Worm (Caenorhabditis elegans): ENCODE measurements around the gene Y102A5C.2.
"Not testable (repeated sequence)": the region's sequence is repeated elsewhere in the genome, so short reads cannot be mapped to it uniquely, and the experiment has no call there.

Gene Y102A5C.2

DNA sequence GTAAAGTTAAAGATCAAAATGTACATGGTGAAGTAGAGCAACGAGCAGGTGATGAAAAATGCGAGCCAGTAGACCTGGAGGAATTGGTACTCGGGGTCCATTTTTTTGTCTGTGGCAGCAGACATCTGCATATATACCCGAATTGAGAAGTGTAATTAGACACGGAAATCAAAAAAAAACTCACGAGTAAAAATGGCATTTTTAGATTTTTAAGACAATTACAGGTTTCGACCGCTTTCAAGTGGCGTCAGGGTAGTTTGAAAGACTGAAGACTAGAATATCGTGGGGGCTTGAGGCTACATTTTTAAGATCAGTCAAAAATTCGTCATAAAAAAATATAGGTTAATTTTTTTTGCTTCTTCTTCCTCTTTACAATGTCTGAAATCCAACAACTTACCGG, 15.8 kb upstream of the Y102A5C.2 start, which contains the start of gene srd-68:
TSS of gene srd-68 (minus strand) at position 101 of the 400 bp plus-strand sequence.
- TF ChIP-seq W03F9.2 (tag; optimal IDR thresholded peaks at IDR 0.05), result no peak
- TF ChIP-seq dao-5 (tag; optimal IDR thresholded peaks at IDR 0.05), result no peak
- TF ChIP-seq him-1 (tag; optimal IDR thresholded peaks at IDR 0.05), result no peak

DNA sequence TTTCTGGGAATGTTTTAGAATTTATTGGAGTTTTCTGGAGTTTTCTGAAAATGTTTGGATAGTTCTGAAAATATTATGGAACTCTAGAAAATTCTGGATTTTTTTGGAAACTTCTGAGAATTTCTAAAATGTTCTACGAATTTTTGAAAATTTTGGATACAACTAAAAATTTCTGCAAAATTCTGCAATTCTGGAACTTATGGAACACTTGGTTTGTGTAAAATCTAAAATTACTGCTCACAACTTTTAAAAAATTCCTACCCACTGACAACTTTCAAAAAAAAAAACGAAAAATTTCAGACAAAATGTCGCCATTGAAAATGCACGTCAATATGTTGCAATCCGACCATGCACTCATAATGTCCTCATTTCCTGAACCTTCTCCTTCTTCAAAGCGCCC, 13.9 kb upstream of the Y102A5C.2 start, which contains the start of gene nhr-262:
TSS of gene nhr-262 (plus strand) at position 301 of the 400 bp plus-strand sequence.
- TF ChIP-seq dao-5 (tag; optimal IDR thresholded peaks at IDR 0.05) (no peak), W03F9.2 (tag; optimal IDR thresholded peaks at IDR 0.05) (no peak), him-1 (tag; optimal IDR thresholded peaks at IDR 0.05) (no peak)

DNA sequence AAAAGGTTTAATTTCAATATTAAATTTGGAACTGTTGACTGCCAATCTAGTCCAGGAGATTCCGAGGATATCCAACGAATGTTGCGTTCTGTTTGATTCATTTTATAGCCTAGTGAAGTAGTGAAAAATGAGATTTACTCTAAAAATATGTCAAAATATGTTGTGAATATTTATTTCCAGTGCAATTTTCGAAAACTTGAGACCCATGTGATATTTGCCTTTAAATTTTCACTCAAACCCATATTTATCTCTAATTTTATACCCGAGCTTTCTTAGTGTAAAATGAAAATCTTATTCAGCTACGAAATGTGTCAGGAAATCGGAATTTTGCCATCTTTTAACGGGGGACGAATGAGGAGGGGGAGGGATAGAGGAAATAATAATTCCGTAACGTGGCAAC, 8.7 kb upstream of the Y102A5C.2 start, which contains the start of gene F09C6.16:
TSS of gene F09C6.16 (minus strand) at position 101 of the 400 bp plus-strand sequence.
- TF ChIP-seq W03F9.2 (tag; optimal IDR thresholded peaks at IDR 0.05), result no peak
- no peak for TF ChIP-seq dao-5 (tag; optimal IDR thresholded peaks at IDR 0.05)

DNA sequence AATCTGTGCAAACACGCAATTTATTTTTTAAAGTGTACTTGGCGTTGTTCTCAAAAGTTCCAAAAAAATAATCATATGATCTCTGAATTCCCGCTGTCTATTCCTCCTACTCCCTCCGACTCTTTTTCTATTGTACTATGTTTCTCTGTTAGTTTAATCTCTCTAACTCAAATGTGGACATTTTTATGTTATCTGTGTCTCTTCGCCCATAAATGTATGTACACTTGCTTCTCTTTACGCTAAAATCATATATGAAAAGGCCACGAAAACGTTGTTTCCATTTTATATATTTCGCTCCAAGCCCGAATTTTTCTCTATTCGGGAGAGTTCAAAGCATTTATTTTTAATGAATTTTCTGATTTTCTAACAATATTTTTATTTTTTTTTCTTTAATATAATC, 7.7 kb upstream of the Y102A5C.2 start:
- TF ChIP-seq him-1 (tag; optimal IDR thresholded peaks at IDR 0.05), result no peak
- TF ChIP-seq W03F9.2 (tag; optimal IDR thresholded peaks at IDR 0.05), result no peak
- TF ChIP-seq dao-5 (tag; optimal IDR thresholded peaks at IDR 0.05), result no peak

DNA sequence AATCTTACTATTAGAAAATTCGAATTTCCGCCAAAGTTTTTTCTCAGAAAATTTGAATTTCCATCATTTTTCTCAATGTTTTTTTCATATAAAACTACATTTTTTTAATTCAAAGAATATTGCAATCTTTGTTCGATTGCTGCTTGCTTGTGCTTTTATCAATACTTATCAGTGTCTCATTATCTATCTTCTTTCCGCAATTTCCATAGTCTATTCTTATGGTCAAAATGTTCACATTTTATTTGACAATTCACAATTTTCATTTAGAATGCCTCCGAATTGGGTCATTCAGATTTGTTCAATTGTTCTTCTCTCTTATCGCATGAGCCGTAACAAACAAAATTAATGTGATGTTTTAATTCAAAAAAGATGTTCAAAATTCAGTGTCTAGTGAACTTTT, 7.2 kb upstream of the Y102A5C.2 start:
- TF ChIP-seq W03F9.2 (tag; optimal IDR thresholded peaks at IDR 0.05) (no peak), him-1 (tag; optimal IDR thresholded peaks at IDR 0.05) (no peak), dao-5 (tag; optimal IDR thresholded peaks at IDR 0.05) (no peak)

DNA sequence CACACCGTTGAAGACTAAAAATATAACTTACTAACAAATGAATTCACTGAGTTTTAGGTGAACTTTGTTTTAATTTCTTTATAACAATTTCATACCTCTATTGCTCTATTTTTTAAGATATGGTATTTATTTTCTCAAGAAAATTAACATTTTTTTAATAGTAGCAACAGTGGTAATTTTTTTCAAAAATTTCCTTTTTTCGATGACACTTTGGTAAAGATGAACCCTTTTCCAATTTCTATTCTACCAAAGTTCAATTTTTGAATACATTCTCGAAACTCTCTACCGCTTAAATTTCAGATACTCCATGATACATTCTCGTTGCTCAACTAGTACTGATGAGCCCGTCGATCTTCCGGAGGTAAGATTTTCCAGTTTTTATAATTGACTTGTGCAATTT, 6.6 kb upstream of the Y102A5C.2 start, which contains the start of gene nhr-116:
TSS of gene nhr-116 (plus strand) at position 301 of the 400 bp plus-strand sequence.
- TF ChIP-seq him-1 (tag; optimal IDR thresholded peaks at IDR 0.05), result no peak
- TF ChIP-seq W03F9.2 (tag; optimal IDR thresholded peaks at IDR 0.05), result no peak
- no peak for TF ChIP-seq dao-5 (tag; optimal IDR thresholded peaks at IDR 0.05)

DNA sequence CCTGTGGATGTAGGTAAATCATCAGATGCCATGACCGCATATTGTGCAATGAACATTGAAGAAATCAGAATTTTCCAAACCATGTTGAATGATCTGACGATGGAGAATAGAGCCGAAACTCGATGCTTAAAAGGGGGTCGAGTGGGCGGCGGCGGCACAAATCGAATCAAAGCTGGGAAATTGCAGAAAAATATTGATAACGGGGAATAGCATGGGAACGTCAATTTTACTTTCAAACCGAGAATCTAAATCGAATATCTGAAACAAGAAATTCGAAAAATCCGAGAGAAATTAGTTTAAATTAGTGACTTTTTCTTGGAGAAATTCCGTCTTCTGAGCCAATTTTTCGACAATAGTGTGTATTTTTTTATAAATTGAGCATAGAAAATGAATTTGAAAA, 2.5 kb upstream of the Y102A5C.2 start, which contains the start of gene F09C6.10:
TSS of gene F09C6.10 (minus strand) at position 101 of the 400 bp plus-strand sequence.
- TF ChIP-seq him-1 (tag; optimal IDR thresholded peaks at IDR 0.05), result no peak
- no peak for TF ChIP-seq dao-5 (tag; optimal IDR thresholded peaks at IDR 0.05)
- no peak for TF ChIP-seq W03F9.2 (tag; optimal IDR thresholded peaks at IDR 0.05)

DNA sequence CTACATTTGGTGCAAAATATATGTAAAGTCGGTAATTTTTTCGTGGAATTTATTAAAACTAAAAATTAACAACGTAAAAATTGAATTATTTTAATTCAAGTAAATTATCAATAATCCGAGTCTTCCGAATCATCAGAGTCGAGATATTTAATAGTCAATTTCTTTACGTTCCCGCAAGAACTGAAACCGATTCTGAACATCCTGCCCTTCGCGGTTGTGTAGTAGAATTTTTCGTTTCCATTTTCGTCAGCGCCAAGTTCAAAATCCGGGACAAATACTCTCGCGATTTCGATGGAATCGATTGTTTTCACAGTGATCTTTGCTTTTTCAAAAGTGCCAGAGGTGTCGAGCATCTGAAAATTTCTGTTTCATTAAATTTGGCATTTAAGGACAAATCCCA, 1.1 kb downstream of the Y102A5C.2 start:
- TF ChIP-seq him-1 (tag; optimal IDR thresholded peaks at IDR 0.05), result no peak
- no peak for TF ChIP-seq W03F9.2 (tag; optimal IDR thresholded peaks at IDR 0.05)
- TF ChIP-seq dao-5 (tag; optimal IDR thresholded peaks at IDR 0.05), result no peak

DNA sequence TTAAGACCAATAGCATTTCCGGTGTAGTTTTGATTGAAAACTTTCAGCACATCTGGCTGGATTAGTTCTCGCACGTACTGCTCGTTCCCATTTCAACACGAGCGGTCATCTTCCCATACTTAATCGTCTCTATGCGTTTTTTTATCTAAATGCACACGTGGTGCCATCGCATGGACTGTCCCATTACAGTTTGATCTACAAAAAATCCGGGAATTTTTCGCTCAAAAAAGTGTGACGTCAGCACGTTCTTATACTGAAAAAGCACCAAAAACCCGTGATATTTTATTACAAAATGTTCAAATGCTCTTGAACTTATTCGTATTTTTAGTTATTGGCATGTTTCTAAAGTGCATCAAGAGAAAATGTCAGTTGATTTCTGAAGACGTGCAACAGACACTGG, 3.4 kb downstream of the Y102A5C.2 start, which contains the start of gene Y102A5C.4:
TSS of gene Y102A5C.4 (plus strand) at position 301 of the 400 bp plus-strand sequence.
- TF ChIP-seq dao-5 (tag; optimal IDR thresholded peaks at IDR 0.05) (no peak), him-1 (tag; optimal IDR thresholded peaks at IDR 0.05) (no peak), W03F9.2 (tag; optimal IDR thresholded peaks at IDR 0.05) (no peak)

DNA sequence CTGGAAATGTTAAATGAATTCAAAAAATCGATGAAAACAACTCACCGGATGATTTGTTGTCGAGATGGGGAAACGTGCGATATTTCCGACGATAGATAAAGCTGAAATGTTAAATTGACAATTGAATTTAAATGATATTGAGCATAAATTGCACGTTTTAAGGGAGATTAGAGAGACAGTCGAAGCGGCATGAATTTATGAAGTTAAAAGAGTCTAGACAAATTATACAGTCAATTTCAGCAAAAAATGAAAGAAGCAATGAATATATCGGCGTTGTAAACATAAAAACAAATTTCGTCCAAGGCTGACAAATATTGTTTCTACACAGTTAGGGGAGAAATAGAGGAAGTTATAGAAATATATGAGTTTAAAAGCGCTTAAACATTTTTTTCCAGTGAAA, 8.8 kb downstream of the Y102A5C.2 start, which contains the start of gene Y102A5C.36:
TSS of gene Y102A5C.36 (minus strand) at position 101 of the 400 bp plus-strand sequence.
- TF ChIP-seq him-1 (tag; optimal IDR thresholded peaks at IDR 0.05) (no peak), dao-5 (tag; optimal IDR thresholded peaks at IDR 0.05) (no peak)

DNA sequence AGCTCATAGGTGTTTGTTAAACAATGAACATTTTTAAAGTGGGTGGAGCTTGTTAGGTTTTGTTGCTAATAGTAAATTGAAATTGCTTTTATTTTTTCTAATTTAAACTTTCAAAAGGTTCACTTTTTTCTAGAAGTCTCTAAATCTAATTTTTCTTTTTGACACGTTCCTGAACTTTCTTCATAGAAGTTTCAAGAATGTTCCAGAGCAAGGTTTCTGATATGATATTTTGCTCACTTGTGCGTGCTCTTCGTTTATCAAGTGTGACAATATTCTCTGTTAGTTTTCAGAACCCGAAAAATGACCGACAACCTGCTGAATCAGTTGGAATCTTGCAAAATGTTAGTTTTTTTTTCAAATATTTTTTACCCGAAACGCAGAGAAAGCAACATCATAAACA, 20.2 kb downstream of the Y102A5C.2 start, which contains the start of gene fbxa-148:
TSS of gene fbxa-148 (plus strand) at position 301 of the 400 bp plus-strand sequence.
- not testable (repeated sequence) for TF ChIP-seq dao-5, W03F9.2, him-1 (tag; optimal IDR thresholded peaks at IDR 0.05)

DNA sequence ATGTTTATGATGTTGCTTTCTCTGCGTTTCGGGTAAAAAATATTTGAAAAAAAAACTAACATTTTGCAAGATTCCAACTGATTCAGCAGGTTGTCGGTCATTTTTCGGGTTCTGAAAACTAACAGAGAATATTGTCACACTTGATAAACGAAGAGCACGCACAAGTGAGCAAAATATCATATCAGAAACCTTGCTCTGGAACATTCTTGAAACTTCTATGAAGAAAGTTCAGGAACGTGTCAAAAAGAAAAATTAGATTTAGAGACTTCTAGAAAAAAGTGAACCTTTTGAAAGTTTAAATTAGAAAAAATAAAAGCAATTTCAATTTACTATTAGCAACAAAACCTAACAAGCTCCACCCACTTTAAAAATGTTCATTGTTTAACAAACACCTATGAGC, 29.5 kb downstream of the Y102A5C.2 start, which contains the start of gene fbxa-112:
TSS of gene fbxa-112 (minus strand) at position 101 of the 400 bp plus-strand sequence.
- not testable (repeated sequence) for TF ChIP-seq W03F9.2, him-1, dao-5 (tag; optimal IDR thresholded peaks at IDR 0.05)

DNA sequence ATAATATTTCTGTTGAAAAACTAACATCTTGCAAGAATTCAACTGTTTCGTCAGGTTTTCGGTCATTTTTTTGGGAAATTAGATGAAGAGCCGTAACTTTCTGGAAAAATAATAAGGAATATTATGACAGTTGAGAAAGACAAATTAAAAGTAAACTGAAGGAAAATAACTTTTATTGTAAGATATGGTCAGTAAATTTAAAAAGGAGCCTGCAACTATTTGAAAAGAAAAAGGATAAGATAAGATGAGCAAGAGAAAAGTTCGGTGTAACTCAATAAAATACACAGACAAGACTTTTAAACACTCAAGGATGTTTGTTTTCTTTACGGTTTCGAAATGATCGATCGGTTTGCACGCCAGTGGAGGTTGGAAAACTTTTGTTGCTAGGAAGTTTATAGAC, 31.1 kb downstream of the Y102A5C.2 start, which contains the start of gene fbxa-111:
TSS of gene fbxa-111 (minus strand) at position 101 of the 400 bp plus-strand sequence.
- TF ChIP-seq dao-5, him-1, W03F9.2 (tag; optimal IDR thresholded peaks at IDR 0.05): not testable (repeated sequence)

DNA sequence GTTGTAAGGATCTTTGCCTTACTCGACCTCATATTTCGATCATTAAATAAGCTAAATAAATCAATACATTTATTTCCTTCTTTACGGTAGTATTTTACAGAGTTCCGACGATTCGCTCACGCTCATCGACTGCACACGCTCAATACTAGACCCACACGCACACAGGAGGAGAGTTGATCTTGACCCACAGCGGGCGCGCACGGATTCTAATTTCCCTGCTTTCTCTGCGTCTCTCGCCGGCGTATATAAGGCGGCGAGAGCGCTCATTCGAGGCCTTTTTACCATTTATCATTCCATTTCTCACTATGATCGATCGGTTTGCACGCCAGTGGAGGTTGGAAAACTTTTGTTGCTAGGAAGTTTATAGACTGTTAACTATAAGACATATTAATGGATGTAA, 31.5 kb downstream of the Y102A5C.2 start:
- TF ChIP-seq W03F9.2 (tag; optimal IDR thresholded peaks at IDR 0.05) (no peak), him-1 (tag; optimal IDR thresholded peaks at IDR 0.05) (no peak), dao-5 (tag; optimal IDR thresholded peaks at IDR 0.05) (no peak)

All from whole organism, L4/young adult.